Fruit fly (Drosophila melanogaster) whole organism, wandering third instar larva: ENCODE results near the gene QC.

Experiments used
- Abd-B ChIP-seq: fragments of >200 bp; optimal IDR thresholded peaks from 2 replicates; lab custom pipeline; 2017; ENCODE audit warnings: missing biosample characterization, missing genetic modification characterization
- CG32264 ChIP-seq: fragments of 200-800 bp; sonication (Bioruptor generic); optimal IDR thresholded peaks from 2 replicates; lab custom pipeline; 2016; ENCODE audit warnings: missing biosample characterization, missing genetic modification characterization
- CrebA ChIP-seq: fragments of 200-800 bp; sonication (Bioruptor generic); optimal IDR thresholded peaks from 2 replicates; lab custom pipeline; 2016; ENCODE audit warnings: missing biosample characterization, mild to moderate bottlenecking, missing genetic modification characterization, borderline replicate concordance
- Dfd ChIP-seq: fragments of >200 bp; optimal IDR thresholded peaks from 2 replicates; lab custom pipeline; 2017; ENCODE audit warnings: missing biosample characterization, missing genetic modification characterization
- Dif ChIP-seq: fragments of 200-275, 200-300 bp; sonication (Bioruptor generic); optimal IDR thresholded peaks from 2 replicates; lab custom pipeline; 2018; ENCODE audit warnings: missing biosample characterization, missing genetic modification characterization; ENCODE audit not compliant: partially characterized antibody
- GATAd ChIP-seq: sonication (Bioruptor generic); optimal IDR thresholded peaks from 2 replicates; lab custom pipeline; 2016; ENCODE audit warnings: missing biosample characterization, missing genetic modification characterization
- HLH106 ChIP-seq: fragments of 200-800 bp; optimal IDR thresholded peaks from 3 replicates; lab custom pipeline; 2019; ENCODE audit warnings: missing biosample characterization, mild to moderate bottlenecking, missing genetic modification characterization, moderate library complexity
- Hnf4 ChIP-seq: fragments of 200-800 bp; sonication (Bioruptor generic); optimal IDR thresholded peaks from 2 replicates; lab custom pipeline; 2016; ENCODE audit warnings: missing biosample characterization, mild to moderate bottlenecking, missing genetic modification characterization
- Hr78 ChIP-seq: fragments of >200 bp; optimal IDR thresholded peaks from 2 replicates; lab custom pipeline; 2017; ENCODE audit warnings: missing biosample characterization, missing genetic modification characterization
- Hr83 ChIP-seq: fragments of 200-300 bp; sonication (Bioruptor generic); optimal IDR thresholded peaks from 2 replicates; lab custom pipeline; 2016; ENCODE audit warnings: missing biosample characterization, mild to moderate bottlenecking, missing genetic modification characterization, moderate library complexity; ENCODE audit not compliant: poor library complexity, severe bottlenecking
- Jra ChIP-seq: sonication (Bioruptor generic); optimal IDR thresholded peaks from 2 replicates; lab custom pipeline; 2016; ENCODE audit warnings: missing biosample characterization, missing genetic modification characterization
- Mio ChIP-seq: sonication (Bioruptor generic); optimal IDR thresholded peaks from 2 replicates; lab custom pipeline; 2016; ENCODE audit warnings: missing biosample characterization, missing genetic modification characterization
- Myc ChIP-seq: fragments of >200 bp; optimal IDR thresholded peaks from 2 replicates; lab custom pipeline; 2017
- N ChIP-seq: fragments of >200 bp; optimal IDR thresholded peaks from 2 replicates; lab custom pipeline; 2018; ENCODE audit warnings: missing biosample characterization, missing external identifiers, missing genetic modification characterization
- OdsH ChIP-seq: fragments of 200-800 bp; sonication (Bioruptor generic); optimal IDR thresholded peaks from 2 replicates; lab custom pipeline; 2016; ENCODE audit warnings: missing biosample characterization, mild to moderate bottlenecking, missing genetic modification characterization
- Rel ChIP-seq, 2 experiments: fragments of 200-800 bp; sonication (Bioruptor generic) in 1 of 2; optimal IDR thresholded peaks; 2 replicates in 1 of 2; 3 replicates in 1 of 2; lab custom pipeline; 2016 to 2019; ENCODE audit warnings: mild to moderate bottlenecking in 2 of 2, missing biosample characterization in 2 of 2, missing genetic modification characterization in 2 of 2, moderate library complexity in 1 of 2
- Sp1 ChIP-seq: fragments of 200-800 bp; sonication (Bioruptor generic); optimal IDR thresholded peaks from 3 replicates; lab custom pipeline; 2019; ENCODE audit warnings: missing biosample characterization, mild to moderate bottlenecking, missing genetic modification characterization, moderate library complexity
- Vsx2 ChIP-seq: fragments of 200-300, 225-300 bp; sonication (Bioruptor generic); optimal IDR thresholded peaks from 2 replicates; lab custom pipeline; 2018; ENCODE audit warnings: missing biosample characterization, missing genetic modification characterization; ENCODE audit not compliant: partially characterized antibody
- br ChIP-seq: fragments of 200-800 bp; sonication (Bioruptor generic); optimal IDR thresholded peaks from 2 replicates; lab custom pipeline; 2016; ENCODE audit warnings: missing biosample characterization, missing genetic modification characterization
- brk ChIP-seq: fragments of 200-800 bp; sonication (Bioruptor generic); optimal IDR thresholded peaks from 2 replicates; lab custom pipeline; 2016; ENCODE audit warnings: missing biosample characterization, mild to moderate bottlenecking, missing genetic modification characterization
- dl ChIP-seq, 2 experiments: fragments of 175-275, 200-275 bp in 1 of 2; fragments of 200-275 bp in 1 of 2; sonication (Bioruptor generic); optimal IDR thresholded peaks; lab custom pipeline; 2018; ENCODE audit warnings: mild to moderate bottlenecking in 2 of 2, missing biosample characterization in 2 of 2, missing genetic modification characterization in 2 of 2, moderate library complexity in 2 of 2; ENCODE audit not compliant: partially characterized antibody in 2 of 2, insufficient read depth in 1 of 2
- dmrt93B ChIP-seq: fragments of 200-800 bp; sonication (Bioruptor generic); optimal IDR thresholded peaks from 2 replicates; lab custom pipeline; 2018; ENCODE audit warnings: missing biosample characterization, mild to moderate bottlenecking, missing genetic modification characterization
- ey ChIP-seq: fragments of 200-800 bp; sonication (Bioruptor generic); optimal IDR thresholded peaks from 2 replicates; lab custom pipeline; 2016; ENCODE audit warnings: missing biosample characterization, missing genetic modification characterization
- foxo ChIP-seq, 2 experiments: fragments of 200-800 bp; sonication (Bioruptor generic); optimal IDR thresholded peaks; 2 replicates in 1 of 2; 3 replicates in 1 of 2; lab custom pipeline; 2016 to 2017; ENCODE audit warnings: missing biosample characterization in 2 of 2, missing genetic modification characterization in 2 of 2
- fru ChIP-seq: fragments of 200-800 bp; sonication (Bioruptor generic); optimal IDR thresholded peaks from 3 replicates; lab custom pipeline; 2016; ENCODE audit warnings: missing biosample characterization, mild to moderate bottlenecking, missing genetic modification characterization
- jim ChIP-seq: fragments of 175-275, 200-325 bp; sonication (Bioruptor generic); optimal IDR thresholded peaks from 2 replicates; lab custom pipeline; 2016; ENCODE audit warnings: missing biosample characterization, mild to moderate bottlenecking, missing genetic modification characterization
- lola ChIP-seq: fragments of >200 bp; optimal IDR thresholded peaks from 2 replicates; lab custom pipeline; 2017; ENCODE audit warnings: missing biosample characterization, missing genetic modification characterization
- pan ChIP-seq: fragments of >200 bp; optimal IDR thresholded peaks from 2 replicates; lab custom pipeline; 2017
- psq ChIP-seq: fragments of 200-800 bp; sonication (Bioruptor generic); optimal IDR thresholded peaks from 3 replicates; lab custom pipeline; 2017; ENCODE audit warnings: missing biosample characterization, mild to moderate bottlenecking, missing genetic modification characterization, moderate library complexity
- rgr ChIP-seq: fragments of 200-800 bp; sonication (Bioruptor generic); optimal IDR thresholded peaks from 3 replicates; lab custom pipeline; 2016; ENCODE audit warnings: missing biosample characterization, mild to moderate bottlenecking, missing genetic modification characterization
- sage ChIP-seq: fragments of 200-800 bp; sonication (Bioruptor generic); optimal IDR thresholded peaks from 2 replicates; lab custom pipeline; 2016; ENCODE audit warnings: missing biosample characterization, mild to moderate bottlenecking, missing genetic modification characterization
- tai ChIP-seq: sonication (Bioruptor generic); optimal IDR thresholded peaks from 2 replicates; lab custom pipeline; 2016; ENCODE audit warnings: missing biosample characterization, missing genetic modification characterization
- usp ChIP-seq: fragments of >200 bp; optimal IDR thresholded peaks from 2 replicates; lab custom pipeline; 2017; ENCODE audit warnings: missing biosample characterization, missing genetic modification characterization
- woc ChIP-seq: sonication (Bioruptor generic); optimal IDR thresholded peaks from 2 replicates; lab custom pipeline; 2016; ENCODE audit warnings: missing biosample characterization, mild to moderate bottlenecking, missing genetic modification characterization

The QC gene

DNA sequence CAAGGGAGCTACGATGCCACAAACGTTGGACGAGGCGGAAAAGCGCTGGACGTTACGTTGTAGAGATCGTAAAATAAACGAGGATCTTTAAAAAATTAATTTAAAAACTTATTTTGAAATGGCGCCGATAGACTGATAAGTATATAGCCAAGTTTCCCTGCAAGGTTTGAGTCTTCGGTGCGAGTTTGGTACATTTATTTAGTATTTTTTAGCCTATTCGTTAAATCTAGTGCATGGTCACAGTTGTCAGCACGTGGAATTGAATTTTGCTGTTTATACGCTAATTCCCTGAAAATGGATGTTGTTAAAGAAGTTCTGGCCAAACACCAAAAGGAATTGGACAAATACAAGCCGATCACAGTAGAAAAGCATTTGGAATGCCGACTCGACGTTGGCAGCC lies 3.0 kb downstream of the QC start, which contains the start of gene CG32409:
Gene CG32409 (plus strand): TSS at position 224 of the 400 bp plus-strand sequence.
- TF ChIP-seq HLH106 (tag; lab: Kevin White, UChicago), result no peak
- no peak for TF ChIP-seq dmrt93B (GFP tag; lab: Kevin White, UChicago)
- no peak for TF ChIP-seq Dif
- no peak for TF ChIP-seq Dfd (GFP tag; lab: Kevin White, UChicago)
- no peak for TF ChIP-seq brk (GFP tag; lab: Kevin White, UChicago)
- TF ChIP-seq Myc, result peak; percentile 64
- no peak for TF ChIP-seq Hr78
- TF ChIP-seq, all 38 proteins: peak for 1

- no peak for TF ChIP-seq OdsH (GFP tag; lab: Kevin White, UChicago)
- no peak for TF ChIP-seq sage (GFP tag; lab: Kevin White, UChicago)
- TF ChIP-seq dl (GFP tag; optimal IDR thresholded peaks at IDR 0.05; lab: Kevin White, UChicago; ENCODE audit: insufficient read depth in 1 of 2, partially characterized antibody in 2 of 2), result no peak
- no peak for TF ChIP-seq Rel (GFP tag; optimal IDR thresholded peaks at IDR 0.05; lab: Kevin White, UChicago)
- no peak for TF ChIP-seq Rel (tag; optimal IDR thresholded peaks at IDR 0.05; lab: Kevin White, UChicago)
- TF ChIP-seq brk (GFP tag; lab: Kevin White, UChicago), result no peak
- TF ChIP-seq Myc, result no peak
Measured at dm6 chr3L:5897228-5897688, 5.0 kb downstream of the QC start, which contains the start of the genes PolE2 and CG5592. TSS of gene PolE2 (minus strand) at chr3L:5897435. TSS of gene CG5592 (plus strand) at chr3L:5897638.

dm6 chr3L:5893063-5893462 lies 9.2 kb downstream of the QC start:
- TF ChIP-seq dl (GFP tag; optimal IDR thresholded peaks at IDR 0.05; lab: Kevin White, UChicago; ENCODE audit: insufficient read depth in 1 of 2, partially characterized antibody in 2 of 2) (no peak), tai (GFP tag; lab: Kevin White, UChicago) (no peak), Hr78 (no peak), HLH106 (tag; lab: Kevin White, UChicago) (no peak), pan (lab: Kevin White, UChicago) (no peak), OdsH (GFP tag; lab: Kevin White, UChicago) (no peak), psq (GFP tag; lab: Kevin White, UChicago) (no peak), jim (GFP tag; lab: Kevin White, UChicago) (no peak), dmrt93B (GFP tag; lab: Kevin White, UChicago) (no peak), Hnf4 (GFP tag; lab: Kevin White, UChicago) (no peak), usp (no peak), Vsx2 (GFP tag; lab: Kevin White, UChicago) (no peak), fru (GFP tag; lab: Kevin White, UChicago) (no peak), sage (GFP tag; lab: Kevin White, UChicago) (no peak), CG32264 (GFP tag; lab: Kevin White, UChicago) (no peak), Sp1 (GFP tag; lab: Kevin White, UChicago) (no peak), rgr (GFP tag; lab: Kevin White, UChicago) (no peak), Abd-B (GFP tag; lab: Kevin White, UChicago) (no peak)

DNA sequence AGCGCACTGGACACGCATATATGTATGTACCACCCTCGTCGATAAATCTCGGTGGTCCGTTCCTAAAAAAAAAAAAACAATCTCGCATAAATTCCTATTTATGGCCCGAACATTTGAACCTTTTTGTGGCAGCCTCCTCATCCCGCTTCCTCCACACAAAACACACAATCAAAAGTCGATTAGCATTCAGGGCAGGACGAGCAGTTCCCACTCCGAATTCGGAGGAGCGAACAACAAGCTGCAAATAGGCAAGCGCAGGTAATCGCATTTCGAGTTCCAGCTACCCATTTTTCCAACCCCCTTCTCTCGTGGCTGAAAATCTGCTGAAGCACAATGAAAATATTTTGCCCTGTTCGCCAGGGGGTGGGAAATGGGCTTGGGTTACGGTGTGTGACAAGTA lies 10.4 kb downstream of the QC start:
- TF ChIP-seq Vsx2 (GFP tag; lab: Kevin White, UChicago) (no peak), Hr83 (GFP tag; lab: Kevin White, UChicago) (no peak), woc (GFP tag; lab: Kevin White, UChicago) (no peak), Jra (no peak), dl (GFP tag; optimal IDR thresholded peaks at IDR 0.05; lab: Kevin White, UChicago; ENCODE audit: insufficient read depth in 1 of 2, partially characterized antibody in 2 of 2) (no peak), foxo (GFP tag; optimal IDR thresholded peaks at IDR 0.05; lab: Kevin White, UChicago) (no peak), ey (no peak), pan (lab: Kevin White, UChicago) (no peak), jim (GFP tag; lab: Kevin White, UChicago) (no peak), rgr (GFP tag; lab: Kevin White, UChicago) (no peak)

dm6 chr3L:5891114-5891513 lies 11.1 kb downstream of the QC start:
- TF ChIP-seq dl (GFP tag; optimal IDR thresholded peaks at IDR 0.05; lab: Kevin White, UChicago; ENCODE audit: insufficient read depth in 1 of 2, partially characterized antibody in 2 of 2), result no peak
- no peak for TF ChIP-seq Rel (GFP tag; optimal IDR thresholded peaks at IDR 0.05; lab: Kevin White, UChicago)
- TF ChIP-seq Rel (tag; optimal IDR thresholded peaks at IDR 0.05; lab: Kevin White, UChicago), result no peak
- no peak for TF ChIP-seq psq (GFP tag; lab: Kevin White, UChicago)
- no peak for TF ChIP-seq br (GFP tag; lab: Kevin White, UChicago)
- no peak for TF ChIP-seq pan (lab: Kevin White, UChicago)
- TF ChIP-seq CrebA, result no peak
- no peak for TF ChIP-seq lola
- no peak for TF ChIP-seq brk (GFP tag; lab: Kevin White, UChicago)
- TF ChIP-seq GATAd (GFP tag; lab: Kevin White, UChicago), result no peak
- TF ChIP-seq ey, result no peak
- no peak for TF ChIP-seq fru (GFP tag; lab: Kevin White, UChicago)
- no peak for TF ChIP-seq Myc
- TF ChIP-seq Mio (GFP tag; lab: Kevin White, UChicago), result no peak
- no peak for TF ChIP-seq Sp1 (GFP tag; lab: Kevin White, UChicago)
- no peak for TF ChIP-seq N (GFP tag; lab: Kevin White, UChicago)
- no peak for TF ChIP-seq jim (GFP tag; lab: Kevin White, UChicago)
- no peak for TF ChIP-seq rgr (GFP tag; lab: Kevin White, UChicago)
- TF ChIP-seq dmrt93B (GFP tag; lab: Kevin White, UChicago), result no peak
- TF ChIP-seq Vsx2 (GFP tag; lab: Kevin White, UChicago), result no peak
